Worm (Caenorhabditis elegans) whole organism, early embryonic: Measurements from ENCODE around the gene cut-2.

Experiments used
- B0310.2 ChIP-seq: sonication (generic microtip); optimal IDR thresholded peaks from 2 replicates; lab custom pipeline; 2016; ENCODE audit warnings: mild to moderate bottlenecking, missing genetic modification characterization, missing compliant biosample characterization
- F13C5.2 ChIP-seq: sonication (generic microtip); optimal IDR thresholded peaks from 2 replicates; lab custom pipeline; 2017; ENCODE audit warnings: mild to moderate bottlenecking, missing genetic modification characterization, inconsistent platforms, missing compliant biosample characterization
- aly-1 ChIP-seq: sonication (generic microtip); optimal IDR thresholded peaks from 2 replicates; lab custom pipeline; 2016; ENCODE audit warnings: missing genetic modification characterization, missing compliant biosample characterization
- ama-1 ChIP-seq: fragments of 150-350 bp; optimal IDR thresholded peaks from 2 replicates; lab custom pipeline; 2014
- ceh-13 ChIP-seq: fragments of 200-800 bp; sonication (Bioruptor generic); optimal IDR thresholded peaks from 2 replicates; lab custom pipeline; 2018; ENCODE audit warnings: mild to moderate bottlenecking, missing genetic modification characterization, missing compliant biosample characterization
- ceh-36 ChIP-seq: sonication (generic microtip); optimal IDR thresholded peaks from 2 replicates; lab custom pipeline; 2016; ENCODE audit warnings: missing genetic modification characterization, inconsistent platforms, missing compliant biosample characterization
- ets-7 ChIP-seq: sonication (generic microtip); optimal IDR thresholded peaks from 2 replicates; lab custom pipeline; 2016; ENCODE audit warnings: missing genotype, missing genetic modification characterization, missing compliant biosample characterization
- flt-1 ChIP-seq: fragments of 200-800 bp; sonication (Bioruptor generic); IDR thresholded peaks from 2 replicates; pipeline ENCODE4 v1.3.6; 2022; ENCODE audit warnings: missing genetic modification characterization, missing compliant biosample characterization
- hmbx-1 ChIP-seq: sonication (generic microtip); optimal IDR thresholded peaks from 2 replicates; lab custom pipeline; 2016; ENCODE audit warnings: mild to moderate bottlenecking, missing genetic modification characterization, missing compliant biosample characterization
- hmg-4 ChIP-seq: fragments of 200-800 bp; sonication (Bioruptor generic); optimal IDR thresholded peaks from 2 replicates; lab custom pipeline; 2018; ENCODE audit warnings: mild to moderate bottlenecking, missing genetic modification characterization, missing compliant biosample characterization
- hnd-1 ChIP-seq: sonication (generic microtip); optimal IDR thresholded peaks from 2 replicates; lab custom pipeline; 2016; ENCODE audit warnings: missing genetic modification characterization, missing compliant biosample characterization
- pes-1 ChIP-seq: fragments of 200-800 bp; sonication (Bioruptor generic); IDR thresholded peaks from 2 replicates; pipeline ENCODE4 v1.3.6; 2022; ENCODE audit warnings: missing genetic modification reagents, missing genetic modification characterization, missing compliant biosample characterization
- scrt-1 ChIP-seq: fragments of 200-800 bp; sonication (Bioruptor generic); IDR thresholded peaks from 2 replicates; pipeline ENCODE4 v1.3.6; 2022; ENCODE audit warnings: missing genetic modification characterization, missing compliant biosample characterization
- sea-1 ChIP-seq: fragments of 200-800 bp; sonication (Bioruptor generic); conservative IDR thresholded peaks from 2 replicates; pipeline ENCODE4 v1.3.6; 2022; ENCODE audit warnings: missing genetic modification characterization, missing compliant biosample characterization
- tbx-11 ChIP-seq: fragments of 200-800 bp; sonication (Bioruptor generic); IDR thresholded peaks from 2 replicates; pipeline ENCODE4 v1.3.6; 2022; ENCODE audit warnings: missing genetic modification characterization, missing compliant biosample characterization
- tbx-37 ChIP-seq: fragments of 200-800 bp; sonication (Bioruptor generic); conservative IDR thresholded peaks from 2 replicates; pipeline ENCODE4 v1.3.6; 2022; ENCODE audit warnings: missing genetic modification reagents, missing genetic modification characterization, missing compliant biosample characterization
- tra-4 ChIP-seq: sonication (generic microtip); optimal IDR thresholded peaks from 2 replicates; lab custom pipeline; 2017; ENCODE audit warnings: missing genetic modification characterization, missing compliant biosample characterization

Gene cut-2

ce11 chrV:13455448-13455847 lies 40.7 kb downstream of the cut-2 start, which contains the start of gene lurp-3:
lurp-3 (plus strand) TSS chrV:13455748.
- no peak for TF ChIP-seq hnd-1 (tag; lab: Kevin White, UChicago)
- TF ChIP-seq ceh-36 (tag; lab: Kevin White, UChicago): no peak
- no peak for TF ChIP-seq F13C5.2 (tag; lab: Kevin White, UChicago)
- TF ChIP-seq tbx-37 (GFP tag; lab: Robert Waterston, UW): no peak
- TF ChIP-seq aly-1 (tag; lab: Kevin White, UChicago): no peak
- TF ChIP-seq B0310.2: no peak
- TF ChIP-seq hmbx-1: no peak
- no peak for TF ChIP-seq flt-1 (GFP tag; lab: Robert Waterston, UW)
- TF ChIP-seq tra-4: no peak
- no peak for TF ChIP-seq ama-1
- no peak for TF ChIP-seq scrt-1 (GFP tag; lab: Robert Waterston, UW)
- no peak for TF ChIP-seq sea-1 (GFP tag; lab: Robert Waterston, UW)
- TF ChIP-seq ets-7 (tag; lab: Kevin White, UChicago): no peak
- no peak for TF ChIP-seq ceh-13
- no peak for TF ChIP-seq pes-1 (GFP tag; lab: Robert Waterston, UW)
- TF ChIP-seq tbx-11 (GFP tag; lab: Robert Waterston, UW): no peak
- TF ChIP-seq hmg-4: no peak

- TF ChIP-seq F13C5.2 (tag; lab: Kevin White, UChicago): no peak
- no peak for TF ChIP-seq ceh-13
Observed at ce11 chrV:13457858-13458257, 43.1 kb downstream of the cut-2 start, which contains the start of gene F25H9.2. F25H9.2 (plus strand) TSS chrV:13458083.

ce11 chrV:13459323-13459722 lies 44.6 kb downstream of the cut-2 start, which contains the start of gene bath-39:
bath-39 (plus strand) TSS chrV:13459459.
- TF ChIP-seq ceh-36 (tag; lab: Kevin White, UChicago) (no peak), ets-7 (tag; lab: Kevin White, UChicago) (no peak), tra-4 (no peak), sea-1 (GFP tag; lab: Robert Waterston, UW) (no peak), ceh-13 (no peak), tbx-37 (GFP tag; lab: Robert Waterston, UW) (no peak), F13C5.2 (tag; lab: Kevin White, UChicago) (peak; percentile 30), scrt-1 (GFP tag; lab: Robert Waterston, UW) (no peak)

ce11 chrV:13462974-13463373 lies 48.2 kb downstream of the cut-2 start, which contains the start of gene frm-10:
frm-10 (plus strand) TSS chrV:13463207.
- TF ChIP-seq tra-4: no peak
- TF ChIP-seq sea-1 (GFP tag; lab: Robert Waterston, UW): no peak
- no peak for TF ChIP-seq ama-1
- TF ChIP-seq ceh-13: no peak
- no peak for TF ChIP-seq aly-1 (tag; lab: Kevin White, UChicago)
- TF ChIP-seq F13C5.2 (tag; lab: Kevin White, UChicago): no peak
- no peak for TF ChIP-seq hnd-1 (tag; lab: Kevin White, UChicago)
- no peak for TF ChIP-seq hmbx-1
- no peak for TF ChIP-seq ets-7 (tag; lab: Kevin White, UChicago)
- TF ChIP-seq scrt-1 (GFP tag; lab: Robert Waterston, UW): no peak
- no peak for TF ChIP-seq tbx-11 (GFP tag; lab: Robert Waterston, UW)
- TF ChIP-seq ceh-36 (tag; lab: Kevin White, UChicago): no peak
- no peak for TF ChIP-seq tbx-37 (GFP tag; lab: Robert Waterston, UW)
- no peak for TF ChIP-seq flt-1 (GFP tag; lab: Robert Waterston, UW)
- TF ChIP-seq B0310.2: no peak
- no peak for TF ChIP-seq hmg-4
- no peak for TF ChIP-seq pes-1 (GFP tag; lab: Robert Waterston, UW)

ce11 chrV:13464123-13464522 lies 49.4 kb downstream of the cut-2 start:
- TF ChIP-seq hmg-4 (no peak), B0310.2 (no peak), pes-1 (GFP tag; lab: Robert Waterston, UW) (no peak), ceh-36 (tag; lab: Kevin White, UChicago) (no peak), sea-1 (GFP tag; lab: Robert Waterston, UW) (no peak), F13C5.2 (tag; lab: Kevin White, UChicago) (no peak), ets-7 (tag; lab: Kevin White, UChicago) (no peak), scrt-1 (GFP tag; lab: Robert Waterston, UW) (no peak)
